Worm (Caenorhabditis elegans) whole organism, L1 larva: ENCODE measurements around the gene dylt-2.

ENCODE experiments used
- C04F5.9 ChIP-seq: sonication (generic microtip); optimal IDR thresholded peaks from 2 replicates; lab custom pipeline; 2016; ENCODE audit warnings: missing genetic modification characterization, missing compliant biosample characterization
- F16B12.6 ChIP-seq: fragments of 150-350 bp; optimal IDR thresholded peaks from 2 replicates; lab custom pipeline; 2014; ENCODE audit warnings: missing biosample characterization, missing genetic modification characterization
- aha-1 ChIP-seq: fragments of 150-350 bp; optimal IDR thresholded peaks from 2 replicates; lab custom pipeline; 2014; ENCODE audit warnings: missing biosample characterization, missing genetic modification characterization
- alr-1 ChIP-seq: fragments of 200-800 bp; sonication (Bioruptor generic); optimal IDR thresholded peaks from 2 replicates; lab custom pipeline; 2018; ENCODE audit warnings: borderline replicate concordance, mild to moderate bottlenecking, missing genetic modification characterization, missing compliant biosample characterization
- blmp-1 ChIP-seq: fragments of 150-350 bp; optimal IDR thresholded peaks from 2 replicates; lab custom pipeline; 2014; ENCODE audit warnings: missing biosample characterization, missing genetic modification characterization
- ceh-63 ChIP-seq: fragments of 200-800 bp; sonication (Bioruptor generic); optimal IDR thresholded peaks from 2 replicates; lab custom pipeline; 2018; ENCODE audit warnings: mild to moderate bottlenecking, missing genetic modification characterization, missing compliant biosample characterization
- ceh-8 ChIP-seq: fragments of 200-800 bp; sonication (Bioruptor generic); optimal IDR thresholded peaks from 2 replicates; lab custom pipeline; 2018; ENCODE audit warnings: mild to moderate bottlenecking, missing genetic modification characterization, moderate library complexity, missing compliant biosample characterization
- ceh-90 ChIP-seq: sonication (generic microtip); optimal IDR thresholded peaks from 2 replicates; lab custom pipeline; 2016; ENCODE audit warnings: missing genetic modification characterization, missing compliant biosample characterization
- ces-1 ChIP-seq: fragments of 150-350 bp; optimal IDR thresholded peaks from 2 replicates; lab custom pipeline; 2014; ENCODE audit warnings: missing biosample characterization, missing genetic modification reagents, missing genetic modification characterization
- dsc-1 ChIP-seq: sonication (generic microtip); optimal IDR thresholded peaks from 2 replicates; lab custom pipeline; 2016; ENCODE audit warnings: mild to moderate bottlenecking, missing genetic modification characterization, missing compliant biosample characterization
- efl-1 ChIP-seq, 4 experiments: fragments of 150-350 bp; optimal IDR thresholded peaks in 3 of 4; peaks in 1 of 4; 1 replicate in 1 of 4; 2 replicates in 3 of 4; lab custom pipeline; 2014; ENCODE audit warnings: missing biosample characterization in 2 of 4, missing genetic modification characterization in 2 of 4, missing genetic modification reagents in 2 of 4
- egl-13 ChIP-seq: sonication (generic microtip); optimal IDR thresholded peaks from 2 replicates; lab custom pipeline; 2016; ENCODE audit warnings: missing genotype, missing genetic modification reagents, missing genetic modification characterization, missing compliant biosample characterization
- fkh-10 ChIP-seq: sonication (generic microtip); optimal IDR thresholded peaks from 2 replicates; lab custom pipeline; 2017; ENCODE audit warnings: missing biosample characterization, missing genetic modification reagents, missing genetic modification characterization
- fkh-8 ChIP-seq: sonication (generic microtip); optimal IDR thresholded peaks from 2 replicates; lab custom pipeline; 2016; ENCODE audit warnings: mild to moderate bottlenecking, missing genetic modification characterization, missing compliant biosample characterization
- hlh-17 ChIP-seq: fragments of 200-800 bp; sonication (Bioruptor generic); optimal IDR thresholded peaks from 2 replicates; lab custom pipeline; 2018; ENCODE audit warnings: missing genetic modification characterization, mild to moderate bottlenecking, missing compliant biosample characterization, moderate library complexity, borderline replicate concordance
- isw-1 ChIP-seq: fragments of 200-800 bp; sonication (Bioruptor generic); IDR thresholded peaks from 2 replicates; pipeline ENCODE4 v1.3.6; 2022; ENCODE audit warnings: missing genetic modification characterization, missing compliant biosample characterization
- jun-1 ChIP-seq: fragments of 150-350 bp; optimal IDR thresholded peaks from 2 replicates; lab custom pipeline; 2014; ENCODE audit warnings: missing biosample characterization, missing genetic modification reagents, missing genetic modification characterization
- lin-14 ChIP-seq: fragments of 200-800 bp; sonication (Bioruptor generic); optimal IDR thresholded peaks from 2 replicates; lab custom pipeline; 2018; ENCODE audit warnings: mild to moderate bottlenecking, missing genetic modification characterization, moderate library complexity, missing compliant biosample characterization
- lin-15B ChIP-seq: fragments of 150-350 bp; sonication (generic microtip); optimal IDR thresholded peaks from 3 replicates; lab custom pipeline; 2014; ENCODE audit warnings: missing biosample characterization, missing genetic modification characterization
- lin-35 ChIP-seq, 2 experiments: fragments of 150-350 bp; optimal IDR thresholded peaks; 2 replicates each; lab custom pipeline; 2014; ENCODE audit warnings: missing biosample characterization in 2 of 2, missing genetic modification characterization in 2 of 2, missing genetic modification reagents in 2 of 2
- lir-3 ChIP-seq: sonication (generic microtip); optimal IDR thresholded peaks from 2 replicates; lab custom pipeline; 2016; ENCODE audit warnings: mild to moderate bottlenecking, missing genetic modification characterization, moderate library complexity, missing compliant biosample characterization; ENCODE audit not compliant: poor library complexity
- lsy-2 ChIP-seq, 2 experiments: fragments of 150-350 bp; optimal IDR thresholded peaks; 2 replicates each; lab custom pipeline; 2014; ENCODE audit warnings: missing biosample characterization in 2 of 2, missing genetic modification characterization in 2 of 2
- mab-9 ChIP-seq: fragments of 200-800 bp; sonication (Bioruptor generic); IDR thresholded peaks from 2 replicates; pipeline ENCODE4 v1.3.6; 2022; ENCODE audit warnings: missing genetic modification reagents, missing genetic modification characterization, missing compliant biosample characterization
- mdl-1 ChIP-seq, 2 experiments: fragments of 150-350 bp; optimal IDR thresholded peaks; 2 replicates each; lab custom pipeline; 2014 to 2017; ENCODE audit warnings: missing biosample characterization in 2 of 2, missing genetic modification characterization in 2 of 2, inconsistent platforms in 1 of 2
- mef-2 ChIP-seq: fragments of 150-350 bp; optimal IDR thresholded peaks from 2 replicates; lab custom pipeline; 2014; ENCODE audit warnings: missing biosample characterization, missing genetic modification characterization
- mep-1 ChIP-seq: fragments of 150-350 bp; optimal IDR thresholded peaks from 2 replicates; lab custom pipeline; 2014; ENCODE audit warnings: missing biosample characterization, missing genetic modification characterization
- nhr-19 ChIP-seq: fragments of 200-800 bp; sonication (Bioruptor generic); conservative IDR thresholded peaks from 2 replicates; pipeline ENCODE4 v1.3.6; 2022; ENCODE audit warnings: missing genetic modification characterization, missing compliant biosample characterization
- nhr-20 ChIP-seq: sonication (generic microtip); optimal IDR thresholded peaks from 2 replicates; lab custom pipeline; 2016; ENCODE audit warnings: mild to moderate bottlenecking, missing genetic modification characterization, missing compliant biosample characterization
- nhr-28 ChIP-seq: fragments of 150-350 bp; optimal IDR thresholded peaks from 2 replicates; lab custom pipeline; 2014; ENCODE audit warnings: missing biosample characterization, missing genetic modification characterization
- nhr-47 ChIP-seq: sonication (generic microtip); optimal IDR thresholded peaks from 2 replicates; lab custom pipeline; 2016; ENCODE audit warnings: mild to moderate bottlenecking, missing genetic modification characterization, moderate library complexity, missing compliant biosample characterization
- nhr-71 ChIP-seq: sonication (generic microtip); optimal IDR thresholded peaks from 2 replicates; lab custom pipeline; 2016; ENCODE audit warnings: mild to moderate bottlenecking, missing genetic modification characterization, moderate library complexity, missing compliant biosample characterization
- nhr-76 ChIP-seq: sonication (generic microtip); optimal IDR thresholded peaks from 2 replicates; lab custom pipeline; 2017; ENCODE audit warnings: missing biosample characterization, missing genetic modification characterization
- nhr-77 ChIP-seq: fragments of 150-350 bp; optimal IDR thresholded peaks from 2 replicates; lab custom pipeline; 2014; ENCODE audit warnings: missing biosample characterization, missing genetic modification characterization
- nhr-90 ChIP-seq: sonication (generic microtip); optimal IDR thresholded peaks from 2 replicates; lab custom pipeline; 2016; ENCODE audit warnings: mild to moderate bottlenecking, missing genetic modification characterization, missing compliant biosample characterization; ENCODE audit not compliant: poor library complexity
- pag-3 ChIP-seq: sonication (generic microtip); optimal IDR thresholded peaks from 2 replicates; lab custom pipeline; 2017; ENCODE audit warnings: missing genetic modification characterization, mild to moderate bottlenecking, missing compliant biosample characterization, antibody characterized with exemption, borderline replicate concordance; ENCODE audit not compliant: insufficient read depth
- pqm-1 ChIP-seq: sonication (generic microtip); optimal IDR thresholded peaks from 3 replicates; lab custom pipeline; 2017; ENCODE audit warnings: missing biosample characterization, missing genetic modification characterization
- rnt-1 ChIP-seq: sonication (generic microtip); optimal IDR thresholded peaks from 2 replicates; lab custom pipeline; 2016; ENCODE audit warnings: mild to moderate bottlenecking, missing genetic modification characterization, moderate library complexity, missing compliant biosample characterization
- snu-23 ChIP-seq: sonication (generic microtip); optimal IDR thresholded peaks from 2 replicates; lab custom pipeline; 2016; ENCODE audit warnings: missing genetic modification characterization, missing compliant biosample characterization
- sptf-1 ChIP-seq: fragments of 150-350 bp; optimal IDR thresholded peaks from 2 replicates; lab custom pipeline; 2014; ENCODE audit warnings: missing biosample characterization, missing genetic modification characterization
- unc-30 ChIP-seq: sonication (generic microtip); optimal IDR thresholded peaks from 2 replicates; lab custom pipeline; 2017; ENCODE audit warnings: missing biosample characterization, missing genetic modification characterization
- unc-86 ChIP-seq: sonication (generic microtip); optimal IDR thresholded peaks from 2 replicates; lab custom pipeline; 2016; ENCODE audit warnings: missing genetic modification characterization, missing compliant biosample characterization
- unc-98 ChIP-seq: fragments of 200-800 bp; sonication (Bioruptor generic); IDR thresholded peaks from 2 replicates; pipeline ENCODE4 v1.3.6; 2022; ENCODE audit warnings: missing genetic modification characterization, missing compliant biosample characterization
- zip-4 ChIP-seq: fragments of 200-800 bp; sonication (Bioruptor generic); optimal IDR thresholded peaks from 2 replicates; lab custom pipeline; 2018; ENCODE audit warnings: mild to moderate bottlenecking, missing genetic modification characterization, moderate library complexity, missing compliant biosample characterization
- ztf-4 ChIP-seq: fragments of 150-350 bp; optimal IDR thresholded peaks from 2 replicates; lab custom pipeline; 2014; ENCODE audit warnings: missing biosample characterization, missing genetic modification characterization

The dylt-2 gene

DNA sequence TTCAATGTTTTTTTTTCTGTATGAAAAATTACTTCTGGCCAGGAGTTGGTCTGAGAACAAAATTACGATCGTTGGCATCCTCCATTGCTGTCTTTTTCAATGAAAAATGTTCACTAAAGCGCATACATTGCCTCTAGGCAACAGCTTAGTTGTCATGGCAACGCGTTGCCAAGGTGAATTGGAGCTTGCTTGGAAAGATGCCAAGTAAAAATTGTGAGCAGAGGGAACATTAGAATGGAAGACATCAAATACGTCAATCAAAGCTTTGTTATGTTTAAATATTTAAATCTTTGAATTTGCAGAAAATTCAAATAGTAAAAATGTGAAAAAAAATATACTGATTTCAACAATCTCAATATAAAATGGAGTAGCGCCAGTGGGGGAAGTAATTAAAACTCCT, at the start of gene dylt-2:
dylt-2 (minus strand) TSS at position 101 of the 400 bp plus-strand sequence.
- TF ChIP-seq fkh-8 (peak; percentile 43), nhr-47 (tag; lab: Kevin White, UChicago) (no peak)
- TF ChIP-seq, all 84 proteins: peak for 1

DNA sequence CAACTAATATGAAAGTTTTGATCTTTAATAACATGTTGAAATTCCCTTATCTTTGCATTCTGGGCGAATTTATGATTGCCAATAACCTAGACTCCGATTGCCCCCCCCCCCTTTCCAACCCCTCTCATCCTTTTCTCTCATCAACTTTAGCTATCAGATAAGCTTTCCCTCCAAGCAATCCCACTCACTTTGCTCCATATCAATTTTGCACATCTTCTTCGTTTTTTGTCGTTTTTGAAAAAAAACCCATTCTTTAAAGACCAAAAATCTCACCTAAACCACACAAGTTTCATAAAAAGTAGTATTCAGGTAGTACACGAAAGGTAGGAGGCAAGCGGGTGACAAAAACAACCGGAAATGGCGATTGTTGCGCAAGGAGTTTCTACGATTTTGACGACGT, 47.9 kb upstream of the dylt-2 start, which contains the start of gene twk-18:
twk-18 (plus strand) TSS at position 301 of the 400 bp plus-strand sequence.
- TF ChIP-seq ces-1 (GFP tag; lab: Kevin White, UChicago) (no peak), nhr-47 (tag; lab: Kevin White, UChicago) (no peak), lin-35 (GFP tag; optimal IDR thresholded peaks at IDR 0.05; lab: Kevin White, UChicago) (no peak), isw-1 (no peak), pqm-1 (tag; lab: Kevin White, UChicago) (no peak), aha-1 (tag; lab: Kevin White, UChicago) (no peak), unc-30 (tag; lab: Kevin White, UChicago) (no peak), lin-14 (GFP tag; lab: Kevin White, UChicago) (no peak), jun-1 (tag; lab: Kevin White, UChicago) (no peak), lsy-2 (tag; optimal IDR thresholded peaks at IDR 0.05; lab: Kevin White, UChicago) (no peak)

- TF ChIP-seq snu-23 (peak; percentile 56), C04F5.9 (tag; lab: Kevin White, UChicago) (no peak), lin-14 (GFP tag; lab: Kevin White, UChicago) (peak; percentile 91), nhr-71 (peak; percentile 62), sptf-1 (no peak), lin-15B (no peak), lir-3 (tag; lab: Kevin White, UChicago) (no peak), mdl-1 (tag; optimal IDR thresholded peaks at IDR 0.05; lab: Kevin White, UChicago) (peak in 1 of 2 experiments; percentile 49), rnt-1 (tag; lab: Kevin White, UChicago) (peak; percentile 51), nhr-76 (no peak), ceh-90 (tag; lab: Kevin White, UChicago) (no peak), nhr-19 (peak; percentile 40), lsy-2 (tag; optimal IDR thresholded peaks at IDR 0.05; lab: Kevin White, UChicago) (peak in 1 of 2 experiments; percentile 31), zip-4 (GFP tag; lab: Kevin White, UChicago) (no peak), pag-3 (tag; lab: Kevin White, UChicago) (peak; percentile 98), ceh-63 (GFP tag; lab: Kevin White, UChicago) (no peak), unc-98 (GFP tag; lab: Robert Waterston, UW) (no peak), nhr-20 (tag; lab: Kevin White, UChicago) (peak; percentile 54), blmp-1 (tag; lab: Kevin White, UChicago) (no peak), unc-86 (no peak)
- TF ChIP-seq, all 84 proteins: peak for 9
Observed at ce11 chrX:8986452-8986851, 46.5 kb upstream of the dylt-2 start.

DNA sequence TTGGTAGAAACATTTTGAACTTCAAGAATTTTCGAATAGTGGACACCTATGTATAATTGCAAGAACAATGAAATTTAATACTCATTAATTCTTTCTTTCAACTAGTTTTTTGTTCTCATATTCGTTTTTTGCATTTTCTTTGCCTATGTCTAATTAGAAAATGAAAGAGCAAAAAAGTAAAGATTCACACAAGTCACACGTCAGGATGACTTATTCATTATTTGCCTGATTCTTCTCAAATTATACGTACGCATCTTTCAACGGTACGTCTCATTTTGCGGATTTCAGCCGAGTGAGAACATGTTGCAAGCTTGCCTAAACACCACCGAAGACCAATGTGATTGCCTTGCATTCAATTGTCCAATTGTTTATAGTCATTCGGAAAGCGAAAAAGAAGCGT, 40.7 kb upstream of the dylt-2 start, which contains the start of gene nmur-1:
nmur-1 (plus strand) TSS at position 301 of the 400 bp plus-strand sequence.
- peak; percentile 14 for TF ChIP-seq lin-14 (GFP tag; lab: Kevin White, UChicago)
- no peak for TF ChIP-seq mab-9 (GFP tag; lab: Robert Waterston, UW)
- no peak for TF ChIP-seq nhr-77 (tag; lab: Kevin White, UChicago)

DNA sequence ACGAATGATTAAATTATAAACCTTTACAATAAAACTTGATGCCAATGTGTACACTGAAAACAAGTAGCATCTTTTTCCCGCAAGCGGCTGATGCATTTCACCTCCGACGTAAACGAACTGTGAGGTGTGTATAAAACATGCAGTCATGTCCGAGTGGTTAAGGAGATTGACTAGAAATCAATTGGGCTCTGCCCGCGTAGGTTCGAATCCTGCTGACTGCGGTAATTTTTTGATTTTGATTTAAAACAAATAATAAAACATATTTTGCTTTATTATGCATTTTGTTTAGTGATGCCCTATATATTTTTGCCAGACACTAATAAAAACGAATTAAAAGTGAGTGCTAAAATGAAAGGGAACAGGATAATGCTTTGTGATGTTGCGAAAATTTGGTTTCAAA, 31.5 kb upstream of the dylt-2 start:
- no peak for TF ChIP-seq egl-13 (tag; lab: Kevin White, UChicago)
- no peak for TF ChIP-seq fkh-10 (GFP tag; lab: Kevin White, UChicago)
- no peak for TF ChIP-seq mef-2 (tag; lab: Kevin White, UChicago)
- TF ChIP-seq F16B12.6 = no peak
- TF ChIP-seq ceh-8 = no peak
- peak; percentile 66 for TF ChIP-seq nhr-90 (tag; lab: Kevin White, UChicago)
- peak; percentile 47 for TF ChIP-seq mep-1 (tag; lab: Kevin White, UChicago)
- no peak for TF ChIP-seq pqm-1 (tag; lab: Kevin White, UChicago)
- TF ChIP-seq dsc-1 (tag; lab: Kevin White, UChicago) = peak; percentile 47
- TF ChIP-seq nhr-47 (tag; lab: Kevin White, UChicago) = peak; percentile 66
- TF ChIP-seq mdl-1 (tag; optimal IDR thresholded peaks at IDR 0.05; lab: Kevin White, UChicago) = peak in 1 of 2 experiments; percentile 31
- TF ChIP-seq lir-3 (tag; lab: Kevin White, UChicago) = peak; percentile 20
- no peak for TF ChIP-seq nhr-28
- peak in 1 of 2 experiments; percentile 3 for TF ChIP-seq efl-1 (optimal IDR thresholded peaks at IDR 0.05; lab: Kevin White, UChicago)
- peak in 1 of 2 experiments; percentile 66 for TF ChIP-seq efl-1 (GFP tag; optimal IDR thresholded peaks at IDR 0.05 in 1 of 2; lab: Kevin White, UChicago)
- no peak for TF ChIP-seq ceh-63 (GFP tag; lab: Kevin White, UChicago)
- no peak for TF ChIP-seq alr-1 (tag; lab: Kevin White, UChicago)
- TF ChIP-seq ztf-4 (tag; lab: Kevin White, UChicago) = no peak
- no peak for TF ChIP-seq hlh-17 (GFP tag; lab: Kevin White, UChicago)
